Worm (Caenorhabditis elegans) whole organism, L4 larva: ENCODE measurements around the gene hsd-3.

Experiments
- ama-1 ChIP-seq: fragments of 150-350 bp; optimal IDR thresholded peaks from 2 replicates; lab custom pipeline; 2014; ENCODE audit warnings: inconsistent platforms, mixed read lengths
- dve-1 ChIP-seq: sonication (generic microtip); optimal IDR thresholded peaks from 2 replicates; lab custom pipeline; 2017; ENCODE audit warnings: antibody characterized with exemption, mild to moderate bottlenecking, missing genetic modification characterization, missing compliant biosample characterization; ENCODE audit not compliant: insufficient read depth
- fos-1 ChIP-seq: fragments of 150-350 bp; optimal IDR thresholded peaks from 2 replicates; lab custom pipeline; 2014; ENCODE audit warnings: missing biosample characterization, missing genetic modification characterization
- hlh-30 ChIP-seq: sonication (generic microtip); optimal IDR thresholded peaks from 2 replicates; lab custom pipeline; 2017; ENCODE audit warnings: antibody characterized with exemption, mild to moderate bottlenecking, missing genetic modification characterization, missing compliant biosample characterization; ENCODE audit not compliant: insufficient read depth
- nhr-76 ChIP-seq: fragments of 150-350 bp; optimal IDR thresholded peaks from 2 replicates; lab custom pipeline; 2014; ENCODE audit warnings: missing biosample characterization, missing genetic modification characterization
- snpc-4 ChIP-seq: fragments of 150-350 bp; optimal IDR thresholded peaks from 2 replicates; lab custom pipeline; 2014; ENCODE audit warnings: missing biosample characterization, missing genetic modification characterization
- ztf-7 ChIP-seq: fragments of 150-350 bp; optimal IDR thresholded peaks from 2 replicates; lab custom pipeline; 2014; ENCODE audit warnings: missing biosample characterization, missing genetic modification characterization

- TF ChIP-seq dve-1 (tag; lab: Kevin White, UChicago) (no peak), nhr-76 (tag; lab: Kevin White, UChicago) (no peak), fos-1 (tag; lab: Kevin White, UChicago) (no peak), snpc-4 (tag; lab: Kevin White, UChicago) (no peak), ama-1 (lab: Kevin White, UChicago) (no peak), ztf-7 (tag; lab: Kevin White, UChicago) (no peak), hlh-30 (no peak)
These were observed 27.0 kb upstream of the hsd-3 start for ce11 chrX:4982009-4982625.
